Worm (Caenorhabditis elegans): ENCODE measurements around the gene cpg-1.

Gene cpg-1

ce11 chrIII:4540604-4541003, 51.4 kb downstream of the cpg-1 start, which contains the start of gene ugt-62:
TSS of gene ugt-62 (minus strand) at chrIII:4540623.
- TF ChIP-seq pqm-1 (tag; optimal IDR thresholded peaks at IDR 0.05) (peak; percentile 75), hmg-11 (tag; optimal IDR thresholded peaks at IDR 0.05) (no peak), ceh-16 (tag; optimal IDR thresholded peaks at IDR 0.05) (no peak), elt-2 (tag; optimal IDR thresholded peaks at IDR 0.05) (peak; percentile 92), nhr-77 (tag; optimal IDR thresholded peaks at IDR 0.05) (no peak), nhr-28 (tag; optimal IDR thresholded peaks at IDR 0.05) (no peak), fos-1 (tag; optimal IDR thresholded peaks at IDR 0.05) (no peak), nhr-67 (tag; optimal IDR thresholded peaks at IDR 0.05) (no peak), ama-1 (optimal IDR thresholded peaks at IDR 0.05) (no peak), ceh-9 (tag; optimal IDR thresholded peaks at IDR 0.05) (no peak), nfya-1 (tag; optimal IDR thresholded peaks at IDR 0.05; ENCODE audit: insufficient read depth) (no peak), mdl-1 (tag; optimal IDR thresholded peaks at IDR 0.05) (no peak)

All from whole organism, L3 larva.